Fruit fly (Drosophila melanogaster): ENCODE data around the gene Prp4k.

Prp4k gene

dm6 chr3L:223019-223902 lies 12.0 kb upstream of the Prp4k start, which contains the start of the genes pyx and CG33229 (continued):
- TF ChIP-seq CG11560 (tag; IDR thresholded peaks at IDR 0.05) (peak; percentile 71; the same call in 1 of the 3 replicates), CG10321 (GFP tag; IDR thresholded peaks at IDR 0.05) (peak; percentile 5; the same call in 1 of the 2 replicates), Mes4 (GFP tag; optimal IDR thresholded peaks at IDR 0.05) (peak; percentile 57), CG9727 (GFP tag; optimal IDR thresholded peaks at IDR 0.05) (peak; percentile 89), trem (tag; optimal IDR thresholded peaks at IDR 0.05) (peak; percentile 33), Xbp1 (GFP tag; optimal IDR thresholded peaks at IDR 0.05) (peak; percentile 91), CG33557 (GFP tag; optimal IDR thresholded peaks at IDR 0.05) (peak; percentile 41), CG8388 (GFP tag; optimal IDR thresholded peaks at IDR 0.05) (peak; percentile 69), CG12071 (GFP tag; optimal IDR thresholded peaks at IDR 0.05) (peak; percentile 70), vvl (GFP tag; IDR thresholded peaks at IDR 0.05) (peak; percentile 76), MTF-1 (GFP tag; optimal IDR thresholded peaks at IDR 0.05; ENCODE audit: borderline replicate concordance) (no peak), Optix (GFP tag; IDR thresholded peaks at IDR 0.05) (peak; percentile 71), ttk (GFP tag; IDR thresholded peaks at IDR 0.05) (peak; percentile 66), CG11456 (GFP tag; IDR thresholded peaks at IDR 0.05) (peak; percentile 92), CG9797 (GFP tag; optimal IDR thresholded peaks at IDR 0.05) (peak; percentile 20), lov (optimal IDR thresholded peaks at IDR 0.05) (no peak), lov (GFP tag; IDR thresholded peaks at IDR 0.05) (no peak), CG4730 (GFP tag; IDR thresholded peaks at IDR 0.05) (peak; percentile 64), tap (tag; optimal IDR thresholded peaks at IDR 0.05) (peak; percentile 62), sens-2 (GFP tag; IDR thresholded peaks at IDR 0.05) (peak; percentile 60), CG34224 (GFP tag; IDR thresholded peaks at IDR 0.05; ENCODE audit: partially characterized antibody) (no peak), CG31441 (GFP tag; IDR thresholded peaks at IDR 0.05) (peak; percentile 80; the same call in 1 of the 2 replicates), esg (GFP tag; conservative IDR thresholded peaks at IDR 0.05) (peak; percentile 77; the same call in 1 of the 2 replicates), CG3995 (GFP tag; optimal IDR thresholded peaks at IDR 0.05) (peak; percentile 43), mam (GFP tag; optimal IDR thresholded peaks at IDR 0.05) (peak; percentile 90), peb (GFP tag; IDR thresholded peaks at IDR 0.05) (peak; percentile 63), dmrt11E (tag; optimal IDR thresholded peaks at IDR 0.05) (peak; percentile 68), gfzf (GFP tag; optimal IDR thresholded peaks at IDR 0.05) (peak; percentile 77), B-H2 (GFP tag; optimal IDR thresholded peaks at IDR 0.05) (peak; percentile 93), CG13123 (GFP tag; optimal IDR thresholded peaks at IDR 0.05) (peak; percentile 79), CG17328 (GFP tag; IDR thresholded peaks at IDR 0.05) (peak; percentile 45; the same call in 1 of the 2 replicates), CG15696 (tag; optimal IDR thresholded peaks at IDR 0.05) (peak; percentile 78), CG3065 (GFP tag; optimal IDR thresholded peaks at IDR 0.05) (peak; percentile 44), CG7987 (GFP tag; optimal IDR thresholded peaks at IDR 0.05) (peak; percentile 18), CG13287 (GFP tag; IDR thresholded peaks at IDR 0.05; ENCODE audit: partially characterized antibody) (peak; percentile 28; the same call in 1 of the 2 replicates), Rfx (GFP tag; IDR thresholded peaks at IDR 0.05) (peak; percentile 94), HmgD (GFP tag; optimal IDR thresholded peaks at IDR 0.05) (no peak), Doc2 (GFP tag; IDR thresholded peaks at IDR 0.05) (0 out of 2 replicates have a peak, but pooled peaks have one; percentile 45), CG8478 (optimal IDR thresholded peaks at IDR 0.05) (no peak), CoRest (tag; optimal IDR thresholded peaks at IDR 0.05) (peak; percentile 94), zfh1 (GFP tag; IDR thresholded peaks at IDR 0.05) (peak; percentile 67), CG32532 (GFP tag; IDR thresholded peaks at IDR 0.05) (peak; percentile 93), bbx (GFP tag; IDR thresholded peaks at IDR 0.05; ENCODE audit: partially characterized antibody) (no peak), onecut (GFP tag; IDR thresholded peaks at IDR 0.05) (peak; percentile 49), CG42726 (GFP tag; IDR thresholded peaks at IDR 0.05; ENCODE audit: partially characterized antibody) (no peak), CG18599 (GFP tag; optimal IDR thresholded peaks at IDR 0.05) (peak; percentile 82), ems (GFP tag; optimal IDR thresholded peaks at IDR 0.05) (peak; percentile 77), CG17186 (GFP tag; optimal IDR thresholded peaks at IDR 0.05) (peak; percentile 37), CG16815 (GFP tag; optimal IDR thresholded peaks at IDR 0.05) (peak; percentile 86)

Measured in whole organism, embryonic.